Worm (Caenorhabditis elegans) whole organism, late embryonic: ENCODE measurements around the gene F58F12.1.

Experiments used
- K02D7.2 ChIP-seq: sonication (generic microtip); optimal IDR thresholded peaks from 2 replicates; lab custom pipeline; 2017; ENCODE audit warnings: mild to moderate bottlenecking, missing genetic modification characterization, missing compliant biosample characterization
- ama-1 ChIP-seq: fragments of 150-350 bp; optimal IDR thresholded peaks from 2 replicates; lab custom pipeline; 2014
- ceh-2 ChIP-seq: sonication (generic microtip); optimal IDR thresholded peaks from 2 replicates; lab custom pipeline; 2016; ENCODE audit warnings: missing genotype, missing genetic modification characterization, missing compliant biosample characterization
- ceh-24 ChIP-seq: sonication (generic microtip); optimal IDR thresholded peaks from 2 replicates; lab custom pipeline; 2016; ENCODE audit warnings: mild to moderate bottlenecking, missing genetic modification characterization, missing compliant biosample characterization
- dve-1 ChIP-seq: sonication (generic microtip); optimal IDR thresholded peaks from 2 replicates; lab custom pipeline; 2017; ENCODE audit warnings: antibody characterized with exemption, mild to moderate bottlenecking, missing genetic modification characterization, missing compliant biosample characterization
- fkh-10 ChIP-seq: fragments of 150-350 bp; optimal IDR thresholded peaks from 2 replicates; lab custom pipeline; 2014; ENCODE audit warnings: missing biosample characterization, missing genetic modification reagents, missing genetic modification characterization
- fkh-6 ChIP-seq: sonication (generic microtip); optimal IDR thresholded peaks from 2 replicates; lab custom pipeline; 2016; ENCODE audit warnings: missing genetic modification characterization, missing compliant biosample characterization
- nhr-11 ChIP-seq: fragments of 150-350 bp; optimal IDR thresholded peaks from 2 replicates; lab custom pipeline; 2014; ENCODE audit warnings: missing biosample characterization, missing genetic modification characterization
- odd-2 ChIP-seq: sonication (generic microtip); optimal IDR thresholded peaks from 2 replicates; lab custom pipeline; 2017; ENCODE audit warnings: antibody characterized with exemption, mild to moderate bottlenecking, missing genetic modification characterization, missing compliant biosample characterization
- pqm-1 ChIP-seq: sonication (generic microtip); optimal IDR thresholded peaks from 2 replicates; lab custom pipeline; 2016; ENCODE audit warnings: missing genetic modification characterization, missing compliant biosample characterization
- rnt-1 ChIP-seq: sonication (generic microtip); optimal IDR thresholded peaks from 2 replicates; lab custom pipeline; 2016; ENCODE audit warnings: missing genetic modification characterization, missing compliant biosample characterization
- sox-2 ChIP-seq: fragments of 200-800 bp; sonication (Bioruptor generic); IDR thresholded peaks from 2 replicates; pipeline ENCODE4 v1.3.6; 2022; ENCODE audit warnings: missing genetic modification reagents, missing genetic modification characterization, missing compliant biosample characterization
- unc-86 ChIP-seq: sonication (generic microtip); optimal IDR thresholded peaks from 2 replicates; lab custom pipeline; 2016; ENCODE audit warnings: missing genetic modification characterization, missing compliant biosample characterization

DNA sequence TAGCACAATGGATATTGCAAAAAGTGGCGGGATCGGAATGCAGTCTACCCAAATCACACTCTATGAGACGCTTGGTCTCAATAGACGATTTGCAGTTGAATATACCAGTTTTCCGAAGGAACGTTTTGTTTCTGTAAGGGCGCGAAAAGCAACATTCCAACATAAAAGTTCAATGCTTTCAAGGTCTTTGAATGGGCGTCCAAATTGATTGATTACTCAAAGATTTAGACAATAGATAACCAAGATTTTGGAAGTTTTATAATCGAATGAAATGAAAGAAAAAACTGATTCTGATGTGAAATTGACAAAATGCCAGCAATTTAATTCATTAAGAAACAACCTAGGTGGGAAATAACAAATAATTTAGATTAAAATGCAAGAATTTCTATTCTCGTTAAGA lies 35.7 kb downstream of the F58F12.1 start:
- TF ChIP-seq ceh-2 (tag; lab: Kevin White, UChicago), result no peak
- TF ChIP-seq odd-2 (tag; lab: Kevin White, UChicago), result no peak
- no peak for TF ChIP-seq pqm-1 (tag; lab: Kevin White, UChicago)
- no peak for TF ChIP-seq unc-86
- TF ChIP-seq sox-2, result no peak
- no peak for TF ChIP-seq dve-1 (tag; lab: Kevin White, UChicago)
- TF ChIP-seq fkh-10 (GFP tag; lab: Kevin White, UChicago), result no peak
- TF ChIP-seq fkh-6 (tag; lab: Kevin White, UChicago), result no peak
- no peak for TF ChIP-seq ceh-24 (tag; lab: Kevin White, UChicago)
- no peak for TF ChIP-seq K02D7.2 (tag; lab: Kevin White, UChicago)
- no peak for TF ChIP-seq rnt-1 (tag; lab: Kevin White, UChicago)
- no peak for TF ChIP-seq nhr-11 (tag; lab: Kevin White, UChicago)
- no peak for TF ChIP-seq ama-1
